Fruit fly (Drosophila melanogaster): Measurements from ENCODE around the gene Tmem43.

Gene Tmem43

DNA sequence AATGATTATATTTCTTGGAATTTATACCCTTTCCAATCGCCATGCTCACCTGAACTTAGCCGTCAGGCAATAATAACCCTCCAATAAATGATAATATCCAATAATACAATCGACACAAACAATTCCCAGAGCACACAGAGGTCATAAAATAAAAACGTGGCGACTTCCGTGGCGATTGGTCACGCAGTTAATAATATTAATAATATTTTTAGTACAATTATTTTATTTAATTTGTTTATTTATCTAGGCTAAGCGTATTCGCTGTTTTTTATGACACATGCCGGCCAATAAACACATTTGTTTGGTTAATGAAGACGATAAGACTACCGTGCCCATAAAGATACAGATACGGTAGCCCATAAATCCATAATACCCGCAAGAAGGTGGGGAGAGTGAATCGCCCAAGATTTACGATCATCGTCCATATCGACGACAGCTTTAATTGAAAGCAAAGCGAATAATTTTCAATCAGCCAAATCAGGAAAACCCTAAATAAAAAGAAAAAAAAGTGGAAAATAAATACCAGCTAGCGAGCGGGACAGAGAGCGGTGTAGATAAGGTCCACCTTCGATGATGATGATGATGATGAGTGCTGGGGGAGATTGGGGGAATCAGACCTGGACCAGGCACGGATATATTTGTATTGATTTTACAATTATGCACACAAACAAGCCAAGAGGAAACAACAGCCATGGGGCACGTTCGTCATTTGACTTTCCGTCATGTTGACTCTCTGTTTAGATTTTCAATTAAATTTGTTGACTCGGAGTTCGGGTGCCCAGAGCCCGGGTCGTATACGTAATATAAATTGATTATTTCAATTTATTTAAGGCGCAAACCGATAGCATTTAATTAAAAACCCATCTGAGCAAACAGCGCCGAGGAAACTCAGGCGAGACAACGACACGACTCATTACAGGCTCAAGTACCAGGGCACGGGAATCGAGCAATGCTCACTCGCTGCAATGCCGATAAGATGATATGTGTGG lies 46.1 kb upstream of the Tmem43 start (continued):
- TF ChIP-seq gem (tag; optimal IDR thresholded peaks at IDR 0.05) = peak; percentile 5
- TF ChIP-seq CG7963 (GFP tag; IDR thresholded peaks at IDR 0.05; ENCODE audit: partially characterized antibody) = no peak
- no peak for TF ChIP-seq Stat92E (GFP tag; optimal IDR thresholded peaks at IDR 0.05)
- no peak for TF ChIP-seq Ets97D (GFP tag; optimal IDR thresholded peaks at IDR 0.05)
- TF ChIP-seq Nf-YB (GFP tag; optimal IDR thresholded peaks at IDR 0.05) = peak; percentile 39
- no peak for TF ChIP-seq twi (tag; optimal IDR thresholded peaks at IDR 0.05)
- TF ChIP-seq CG4707 (GFP tag; optimal IDR thresholded peaks at IDR 0.05) = no peak
- TF ChIP-seq sqz (GFP tag; optimal IDR thresholded peaks at IDR 0.05) = peak; percentile 62
- TF ChIP-seq Chrac-16 (GFP tag; optimal IDR thresholded peaks at IDR 0.05) = no peak
- no peak for TF ChIP-seq HmgZ (tag; optimal IDR thresholded peaks at IDR 0.05)
- peak; percentile 20 for TF ChIP-seq CG15514 (GFP tag; optimal IDR thresholded peaks at IDR 0.05)
- peak; percentile 28 for TF ChIP-seq Side (GFP tag; optimal IDR thresholded peaks at IDR 0.05)
- no peak for TF ChIP-seq CG18011 (GFP tag; optimal IDR thresholded peaks at IDR 0.05)
- no peak for TF ChIP-seq row (GFP tag; IDR thresholded peaks at IDR 0.05)
- TF ChIP-seq Pdp1 (GFP tag; optimal IDR thresholded peaks at IDR 0.05) = peak in 1 of 2 experiments; percentile 47
- TF ChIP-seq CG34376 (GFP tag; optimal IDR thresholded peaks at IDR 0.05) = peak; percentile 88
- TF ChIP-seq HLH54F (GFP tag; optimal IDR thresholded peaks at IDR 0.05) = no peak
- TF ChIP-seq CG15073 (GFP tag; optimal IDR thresholded peaks at IDR 0.05) = no peak
- no peak for TF ChIP-seq eyg (GFP tag; optimal IDR thresholded peaks at IDR 0.05)
- no peak for TF ChIP-seq CG15011 (GFP tag; optimal IDR thresholded peaks at IDR 0.05)
- TF ChIP-seq grau (tag; optimal IDR thresholded peaks at IDR 0.05) = peak; percentile 13
- no peak for TF ChIP-seq CG1792 (GFP tag; optimal IDR thresholded peaks at IDR 0.05)
- peak; percentile 45 for TF ChIP-seq CG15269 (tag; optimal IDR thresholded peaks at IDR 0.05)
- TF ChIP-seq HmgD (GFP tag; optimal IDR thresholded peaks at IDR 0.05) = no peak
- TF ChIP-seq sd (tag; optimal IDR thresholded peaks at IDR 0.05) = peak; percentile 57
- no peak for TF ChIP-seq CG14441 (GFP tag; IDR thresholded peaks at IDR 0.05)
- TF ChIP-seq CG8281 (tag; optimal IDR thresholded peaks at IDR 0.05) = no peak
- TF ChIP-seq CG10979 (tag; optimal IDR thresholded peaks at IDR 0.05) = no peak
- no peak for TF ChIP-seq CG14050 (GFP tag; IDR thresholded peaks at IDR 0.05)
- TF ChIP-seq CG16813 (GFP tag; IDR thresholded peaks at IDR 0.05; ENCODE audit: partially characterized antibody) = no peak
- TF ChIP-seq vfl (GFP tag; optimal IDR thresholded peaks at IDR 0.05) = no peak
- TF ChIP-seq CG13123 (GFP tag; optimal IDR thresholded peaks at IDR 0.05) = no peak
- TF ChIP-seq CG1603 (tag; optimal IDR thresholded peaks at IDR 0.05) = peak; percentile 43
- peak; percentile 32 for TF ChIP-seq Hmr (GFP tag; optimal IDR thresholded peaks at IDR 0.05)
- no peak for TF ChIP-seq CG12391 (tag; optimal IDR thresholded peaks at IDR 0.05)
- TF ChIP-seq bcd (GFP tag; optimal IDR thresholded peaks at IDR 0.05) = peak; percentile 11
- TF ChIP-seq CG3407 (GFP tag; optimal IDR thresholded peaks at IDR 0.05) = peak; percentile 51
- no peak for TF ChIP-seq unc-4 (GFP tag; IDR thresholded peaks at IDR 0.05; ENCODE audit: partially characterized antibody)
- TF ChIP-seq klu (GFP tag; IDR thresholded peaks at IDR 0.05) = no peak
- peak; percentile 30 for TF ChIP-seq Blimp-1 (GFP tag; optimal IDR thresholded peaks at IDR 0.05)
- TF ChIP-seq CG2120 (GFP tag; optimal IDR thresholded peaks at IDR 0.05) = no peak
- no peak for TF ChIP-seq ro (GFP tag; IDR thresholded peaks at IDR 0.05)
- no peak for TF ChIP-seq lilli (GFP tag; optimal IDR thresholded peaks at IDR 0.05)
- TF ChIP-seq CG12155 (GFP tag; optimal IDR thresholded peaks at IDR 0.05) = no peak
- no peak for TF ChIP-seq CG4854 (GFP tag; optimal IDR thresholded peaks at IDR 0.05)
- no peak for TF ChIP-seq pb (GFP tag; optimal IDR thresholded peaks at IDR 0.05)
- TF ChIP-seq ftz-f1 (GFP tag; optimal IDR thresholded peaks at IDR 0.05) = no peak
- no peak for TF ChIP-seq Abd-B (GFP tag; optimal IDR thresholded peaks at IDR 0.05)
